Worm (Caenorhabditis elegans): ENCODE measurements around the gene nspg-3.

- no peak for TF ChIP-seq tbx-11 (GFP tag; IDR thresholded peaks at IDR 0.05)
- no peak for TF ChIP-seq flt-1 (GFP tag; IDR thresholded peaks at IDR 0.05)
- no peak for TF ChIP-seq B0310.2 (tag; optimal IDR thresholded peaks at IDR 0.05)
- no peak for TF ChIP-seq tra-4 (tag; optimal IDR thresholded peaks at IDR 0.05)
- no peak for TF ChIP-seq aly-1 (tag; optimal IDR thresholded peaks at IDR 0.05)
- TF ChIP-seq F13C5.2 (tag; optimal IDR thresholded peaks at IDR 0.05): no peak
- no peak for TF ChIP-seq ama-1 (optimal IDR thresholded peaks at IDR 0.05)
- TF ChIP-seq hmbx-1 (tag; optimal IDR thresholded peaks at IDR 0.05): no peak
- no peak for TF ChIP-seq sea-1 (GFP tag; conservative IDR thresholded peaks at IDR 0.05)
- TF ChIP-seq ets-7 (tag; optimal IDR thresholded peaks at IDR 0.05): no peak
- TF ChIP-seq hnd-1 (tag; optimal IDR thresholded peaks at IDR 0.05): no peak
These were observed 22.4 kb downstream of the nspg-3 start for ce11 chrII:6113842-6114441.

Data from whole organism, early embryonic.